Worm (Caenorhabditis elegans): ENCODE results near the gene clec-265.

Gene clec-265

DNA sequence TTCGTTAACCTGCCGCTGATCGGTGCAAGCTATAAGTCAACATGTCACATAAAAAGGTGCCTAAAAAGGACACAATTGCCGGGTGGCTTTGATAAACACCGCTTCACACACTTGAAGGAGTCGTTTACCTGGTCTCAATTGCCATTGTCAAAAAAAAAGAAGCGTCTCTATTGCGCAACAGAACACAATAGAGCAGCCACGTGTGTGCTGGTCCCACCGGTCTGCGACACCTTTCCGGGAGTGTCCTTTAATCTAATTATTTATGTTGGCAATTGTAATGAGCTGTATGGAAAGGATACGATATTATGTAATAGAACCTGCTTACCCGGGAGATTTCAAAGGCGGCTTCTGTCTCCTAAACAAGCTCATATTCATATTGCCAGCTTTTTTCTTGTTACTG is 30.1 kb downstream of the clec-265 start:
- no peak for TF ChIP-seq rpc-1 (optimal IDR thresholded peaks at IDR 0.05)
- TF ChIP-seq rpc-1 (tag; optimal IDR thresholded peaks at IDR 0.05), result no peak
- TF ChIP-seq tbp1 (GFP tag; optimal IDR thresholded peaks at IDR 0.05), result no peak
- no peak for TF ChIP-seq B0035.1 (tag; optimal IDR thresholded peaks at IDR 0.05)

ce11 chrX:3063274-3063673 is 31.7 kb downstream of the clec-265 start, which contains the start of gene ceh-30:
TSS of gene ceh-30 (plus strand) at chrX:3063574.
- no peak for TF ChIP-seq lir-1 (GFP tag; conservative IDR thresholded peaks at IDR 0.05)
- TF ChIP-seq Y95B8A.8 (GFP tag; IDR thresholded peaks at IDR 0.05), result no peak
- no peak for TF ChIP-seq mel-28 (tag; optimal IDR thresholded peaks at IDR 0.05; ENCODE audit: borderline replicate concordance)

ce11 chrX:3067052-3067451 is 35.5 kb downstream of the clec-265 start:
- TF ChIP-seq tbx-9 (tag; optimal IDR thresholded peaks at IDR 0.05; ENCODE audit: borderline replicate concordance) (no peak), hlh-12 (tag; optimal IDR thresholded peaks at IDR 0.05) (no peak), C17E4.6 (GFP tag; IDR thresholded peaks at IDR 0.05) (no peak), zim-3 (tag; optimal IDR thresholded peaks at IDR 0.05) (no peak), T26A5.8 (tag; optimal IDR thresholded peaks at IDR 0.05) (no peak), madf-3 (GFP tag; IDR thresholded peaks at IDR 0.05) (no peak), F39B2.1 (GFP tag; IDR thresholded peaks at IDR 0.05) (no peak), lsy-27 (tag; optimal IDR thresholded peaks at IDR 0.05; ENCODE audit: borderline replicate concordance, insufficient read depth) (no peak), attf-6 (GFP tag; IDR thresholded peaks at IDR 0.05) (no peak), B0336.3 (GFP tag; IDR thresholded peaks at IDR 0.05) (no peak), madf-6 (GFP tag; IDR thresholded peaks at IDR 0.05) (no peak)

- TF ChIP-seq aptf-3 (GFP tag; IDR thresholded peaks at IDR 0.05) (no peak), ceh-100 (GFP tag; IDR thresholded peaks at IDR 0.05) (no peak), gei-17 (GFP tag; optimal IDR thresholded peaks at IDR 0.05) (no peak), let-526 (GFP tag; IDR thresholded peaks at IDR 0.05) (no peak), unc-130 (GFP tag; optimal IDR thresholded peaks at IDR 0.05) (no peak), cebp-1 (GFP tag; IDR thresholded peaks at IDR 0.05) (no peak), cebp-1 (tag; optimal IDR thresholded peaks at IDR 0.05) (no peak), madf-10 (tag; optimal IDR thresholded peaks at IDR 0.05) (no peak), nfyb-1 (GFP tag; IDR thresholded peaks at IDR 0.05) (no peak), madf-8 (GFP tag; conservative IDR thresholded peaks at IDR 0.05) (no peak), F57C9.4 (tag; optimal IDR thresholded peaks at IDR 0.05) (no peak), snpc-1.3 (tag; optimal IDR thresholded peaks at IDR 0.05; ENCODE audit: insufficient read depth) (no peak), ztf-26 (tag; optimal IDR thresholded peaks at IDR 0.05) (no peak), tbx-9 (tag; optimal IDR thresholded peaks at IDR 0.05; ENCODE audit: borderline replicate concordance) (no peak), sptf-2 (GFP tag; optimal IDR thresholded peaks at IDR 0.05) (no peak), B0035.1 (tag; optimal IDR thresholded peaks at IDR 0.05) (no peak), T26A5.8 (tag; optimal IDR thresholded peaks at IDR 0.05) (no peak), lsy-27 (tag; optimal IDR thresholded peaks at IDR 0.05; ENCODE audit: borderline replicate concordance, insufficient read depth) (no peak)
These were observed 38.7 kb downstream of the clec-265 start, which contains the start of gene ceh-31 for ce11 chrX:3070322-3070721. TSS of gene ceh-31 (minus strand) at chrX:3070422.

DNA sequence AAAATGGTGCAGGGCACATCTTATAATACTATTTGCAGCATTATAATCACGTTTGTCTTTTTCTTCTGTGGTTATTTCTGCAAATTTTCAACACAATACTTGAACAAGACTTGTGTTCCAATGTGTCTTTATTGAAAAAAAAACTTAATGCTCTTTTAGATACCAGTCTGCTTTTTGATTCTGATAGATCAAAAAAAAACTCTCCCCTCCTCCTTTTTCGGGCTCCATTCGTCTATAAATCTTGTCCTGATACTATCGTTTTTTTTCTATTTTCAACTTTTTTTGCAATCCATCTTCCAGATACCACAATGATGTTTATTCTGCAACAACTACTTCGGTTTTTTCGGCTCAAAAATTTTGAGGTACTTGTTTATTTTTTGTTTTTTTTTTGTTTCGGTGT is 49.2 kb downstream of the clec-265 start, which contains the start of gene twk-16:
Gene twk-16 (plus strand): TSS at position 301 of the 400 bp plus-strand sequence.
- TF ChIP-seq pha-4 (tag; optimal IDR thresholded peaks at IDR 0.05), result no peak
- TF ChIP-seq F33H1.4 (GFP tag; IDR thresholded peaks at IDR 0.05), result no peak
- TF ChIP-seq somi-1 (GFP tag; optimal IDR thresholded peaks at IDR 0.05), result no peak
- TF ChIP-seq F37B4.10 (GFP tag; IDR thresholded peaks at IDR 0.05), result no peak
- no peak for TF ChIP-seq sea-2 (GFP tag; IDR thresholded peaks at IDR 0.05)
- no peak for TF ChIP-seq cebp-2 (GFP tag; IDR thresholded peaks at IDR 0.05)
- TF ChIP-seq F57A8.1 (GFP tag; optimal IDR thresholded peaks at IDR 0.05), result no peak
- no peak for TF ChIP-seq sptf-2 (GFP tag; optimal IDR thresholded peaks at IDR 0.05)
- TF ChIP-seq Y95B8A.8 (GFP tag; IDR thresholded peaks at IDR 0.05), result no peak
- TF ChIP-seq ets-4 (GFP tag; optimal IDR thresholded peaks at IDR 0.05), result no peak
- no peak for TF ChIP-seq lin-40 (tag; optimal IDR thresholded peaks at IDR 0.05)
- no peak for TF ChIP-seq nhr-179 (tag; optimal IDR thresholded peaks at IDR 0.05)
- no peak for TF ChIP-seq lir-1 (GFP tag; conservative IDR thresholded peaks at IDR 0.05)
- no peak for TF ChIP-seq ztf-3 (GFP tag; optimal IDR thresholded peaks at IDR 0.05)
- no peak for TF ChIP-seq ztf-22 (GFP tag; optimal IDR thresholded peaks at IDR 0.05)
- no peak for TF ChIP-seq madf-8 (GFP tag; conservative IDR thresholded peaks at IDR 0.05)

Data from whole organism, young adult.